Worm (Caenorhabditis elegans) whole organism, L4 larva: ENCODE results near the gene flp-15.
A peak's percentile ranks its signal among the peaks of the same experiment; 100 is the strongest.

Experiments used
- T20F7.1 ChIP-seq: fragments of 200-800 bp; sonication (Bioruptor generic); optimal IDR thresholded peaks from 2 replicates; lab custom pipeline; 2018; ENCODE audit warnings: mild to moderate bottlenecking, missing genetic modification characterization, missing compliant biosample characterization
- T26A8.4 ChIP-seq: fragments of 200-800 bp; sonication (Bioruptor generic); IDR thresholded peaks from 2 replicates; pipeline ENCODE4 v1.3.6; 2022; ENCODE audit warnings: missing genetic modification characterization, missing compliant biosample characterization
- ZK337.2 ChIP-seq: fragments of 200-800 bp; sonication (Bioruptor generic); IDR thresholded peaks from 2 replicates; pipeline ENCODE4 v1.3.6; 2022; ENCODE audit warnings: missing genetic modification reagents, missing genetic modification characterization, missing compliant biosample characterization
- arid-1 ChIP-seq: fragments of 200-800 bp; sonication (Bioruptor generic); conservative IDR thresholded peaks from 2 replicates; pipeline ENCODE4 v1.3.6; 2022; ENCODE audit warnings: missing genetic modification reagents, missing genetic modification characterization, missing compliant biosample characterization
- ceh-20 ChIP-seq: fragments of 200-800 bp; sonication (Bioruptor generic); IDR thresholded peaks from 2 replicates; pipeline ENCODE4 v1.3.6; 2022; ENCODE audit warnings: missing genetic modification reagents, missing genetic modification characterization, missing compliant biosample characterization
- ceh-28 ChIP-seq: fragments of 150-350 bp; optimal IDR thresholded peaks from 2 replicates; lab custom pipeline; 2014; ENCODE audit warnings: missing biosample characterization, missing genetic modification reagents, missing genetic modification characterization
- ces-1 ChIP-seq: fragments of 150-350 bp; sonication (generic microtip); optimal IDR thresholded peaks from 4 replicates; lab custom pipeline; 2014; ENCODE audit warnings: missing biosample characterization, missing genetic modification reagents, missing genetic modification characterization
- ctbp-1 ChIP-seq: fragments of 200-800 bp; sonication (Bioruptor generic); IDR thresholded peaks from 2 replicates; pipeline ENCODE4 v1.3.6; 2022; ENCODE audit warnings: missing genetic modification reagents, missing genetic modification characterization, missing compliant biosample characterization
- daf-16 ChIP-seq, 3 experiments: sonication (generic microtip); optimal IDR thresholded peaks; 2 replicates each; lab custom pipeline; 2016 to 2017; ENCODE audit warnings: missing genetic modification characterization in 3 of 3, missing genetic modification reagents in 3 of 3, mild to moderate bottlenecking in 2 of 3, missing compliant biosample characterization in 2 of 3, missing biosample characterization in 1 of 3, moderate library complexity in 1 of 3
- dmd-6 ChIP-seq: fragments of 200-800 bp; sonication (Bioruptor generic); IDR thresholded peaks from 2 replicates; pipeline ENCODE4 v1.3.6; 2022; ENCODE audit warnings: missing genetic modification reagents, missing genetic modification characterization, missing compliant biosample characterization
- duxl-1 ChIP-seq: sonication (generic microtip); optimal IDR thresholded peaks from 2 replicates; lab custom pipeline; 2016; ENCODE audit warnings: mild to moderate bottlenecking, missing genetic modification characterization, moderate library complexity, missing compliant biosample characterization; ENCODE audit not compliant: poor library complexity
- egl-27 ChIP-seq: sonication (generic microtip); optimal IDR thresholded peaks from 3 replicates; lab custom pipeline; 2017; ENCODE audit warnings: missing biosample characterization, missing genetic modification reagents, missing genetic modification characterization
- fkh-10 ChIP-seq: fragments of 150-350 bp; optimal IDR thresholded peaks from 2 replicates; lab custom pipeline; 2014; ENCODE audit warnings: missing biosample characterization, missing genetic modification reagents, missing genetic modification characterization
- gei-8 ChIP-seq: fragments of 200-800 bp; sonication (Bioruptor generic); optimal IDR thresholded peaks from 2 replicates; lab custom pipeline; 2018; ENCODE audit warnings: mild to moderate bottlenecking, missing genetic modification characterization, missing compliant biosample characterization
- hlh-30 ChIP-seq: sonication (generic microtip); optimal IDR thresholded peaks from 2 replicates; lab custom pipeline; 2017; ENCODE audit warnings: antibody characterized with exemption, mild to moderate bottlenecking, missing genetic modification characterization, missing compliant biosample characterization; ENCODE audit not compliant: insufficient read depth
- lin-13 ChIP-seq: fragments of 150-350 bp; optimal IDR thresholded peaks from 2 replicates; lab custom pipeline; 2014; ENCODE audit warnings: missing biosample characterization, missing genetic modification reagents, missing genetic modification characterization
- lsy-2 ChIP-seq, 2 experiments: fragments of 150-350 bp in 1 of 2; sonication (generic microtip) in 1 of 2; optimal IDR thresholded peaks; 2 replicates each; lab custom pipeline; 2014 to 2017; ENCODE audit warnings: missing biosample characterization in 2 of 2, missing genetic modification characterization in 2 of 2
- mdl-1 ChIP-seq, 2 experiments: fragments of 150-350 bp in 1 of 2; sonication (generic microtip) in 1 of 2; optimal IDR thresholded peaks; 2 replicates each; lab custom pipeline; 2014 to 2017; ENCODE audit warnings: missing biosample characterization in 2 of 2, missing genetic modification characterization in 2 of 2
- mep-1 ChIP-seq: fragments of 150-350 bp; sonication (generic microtip); optimal IDR thresholded peaks from 3 replicates; lab custom pipeline; 2014; ENCODE audit warnings: missing biosample characterization, missing genetic modification characterization
- nhr-25 ChIP-seq: sonication (generic microtip); optimal IDR thresholded peaks from 2 replicates; lab custom pipeline; 2017; ENCODE audit warnings: missing genetic modification characterization, mild to moderate bottlenecking, missing compliant biosample characterization, antibody characterized with exemption, moderate library complexity, borderline replicate concordance; ENCODE audit not compliant: insufficient read depth
- set-16 ChIP-seq: fragments of 200-800 bp; sonication (Bioruptor generic); IDR thresholded peaks from 2 replicates; pipeline ENCODE4 v1.3.6; 2022; ENCODE audit warnings: missing genetic modification reagents, missing genetic modification characterization, missing compliant biosample characterization
- snpc-4 ChIP-seq: fragments of 150-350 bp; optimal IDR thresholded peaks from 2 replicates; lab custom pipeline; 2014; ENCODE audit warnings: missing biosample characterization, missing genetic modification characterization
- unc-130 ChIP-seq: sonication (generic microtip); optimal IDR thresholded peaks from 2 replicates; lab custom pipeline; 2016; ENCODE audit warnings: missing genetic modification reagents, missing genetic modification characterization, missing compliant biosample characterization
- unc-39 ChIP-seq: sonication (generic microtip); optimal IDR thresholded peaks from 2 replicates; lab custom pipeline; 2017; ENCODE audit warnings: missing biosample characterization, missing genetic modification characterization
- unc-62 ChIP-seq, 3 experiments: fragments of 150-350 bp in 1 of 3; sonication (generic microtip); optimal IDR thresholded peaks in 2 of 3; peaks in 1 of 3; 1 replicate in 1 of 3; 2 replicates in 2 of 3; lab custom pipeline; 2014 to 2017; ENCODE audit warnings: missing biosample characterization in 3 of 3, missing genetic modification characterization in 3 of 3, missing genetic modification reagents in 3 of 3, missing genotype in 1 of 3
- zag-1 ChIP-seq: fragments of 150-350 bp; optimal IDR thresholded peaks from 2 replicates; lab custom pipeline; 2014; ENCODE audit warnings: missing biosample characterization, missing genetic modification characterization

Gene flp-15

ce11 chrIII:13640003-13640499 lies 27.6 kb downstream of the flp-15 start:
- TF ChIP-seq lin-13 (GFP tag; lab: Kevin White, UChicago): no peak
- no peak for TF ChIP-seq nhr-25 (tag; lab: Kevin White, UChicago)
- peak in 1 of 2 experiments; percentile 92 for TF ChIP-seq unc-62 (GFP tag; optimal IDR thresholded peaks at IDR 0.05 in 1 of 2; lab: Kevin White, UChicago)
- no peak for TF ChIP-seq unc-62 (tag; optimal IDR thresholded peaks at IDR 0.05; lab: Kevin White, UChicago)
- no peak for TF ChIP-seq ZK337.2 (GFP tag; lab: Robert Waterston, UW)
- TF ChIP-seq set-16 (GFP tag; lab: Robert Waterston, UW): peak; percentile 71
- TF ChIP-seq, all 104 proteins: peak for 2

- TF ChIP-seq gei-8 (no peak), unc-39 (tag; lab: Kevin White, UChicago) (no peak), lsy-2 (tag; optimal IDR thresholded peaks at IDR 0.05; lab: Kevin White, UChicago) (peak in 1 of 2 experiments; percentile 7), ceh-28 (tag; lab: Kevin White, UChicago) (no peak), ces-1 (GFP tag; lab: Kevin White, UChicago) (peak; percentile 64), hlh-30 (tag; lab: Kevin White, UChicago) (peak; percentile 33), fkh-10 (GFP tag; lab: Kevin White, UChicago) (peak; percentile 57), mdl-1 (tag; optimal IDR thresholded peaks at IDR 0.05; lab: Kevin White, UChicago) (peak in 1 of 2 experiments; percentile 40)
Measured at ce11 chrIII:13637681-13638080, 30.0 kb downstream of the flp-15 start.

ce11 chrIII:13635730-13636360 lies 31.8 kb downstream of the flp-15 start:
- TF ChIP-seq unc-130 (GFP tag; lab: Kevin White, UChicago) (no peak), dmd-6 (0 out of 2 replicates have a peak, but pooled peaks have one; percentile 5), duxl-1 (tag; lab: Kevin White, UChicago) (no peak), daf-16 (GFP tag; optimal IDR thresholded peaks at IDR 0.05; lab: Kevin White, UChicago) (peak in 1 of 2 experiments; percentile 72), daf-16 (tag; optimal IDR thresholded peaks at IDR 0.05; lab: Kevin White, UChicago) (no peak), fkh-10 (GFP tag; lab: Kevin White, UChicago) (peak; percentile 35), T26A8.4 (GFP tag; lab: Robert Waterston, UW) (no peak), zag-1 (tag; lab: Kevin White, UChicago) (no peak), ceh-20 (0 out of 2 replicates have a peak, but pooled peaks have one; percentile 13), arid-1 (GFP tag; lab: Robert Waterston, UW) (no peak), nhr-25 (tag; lab: Kevin White, UChicago) (no peak), lin-13 (GFP tag; lab: Kevin White, UChicago) (no peak), set-16 (GFP tag; lab: Robert Waterston, UW) (0 out of 2 replicates have a peak, but pooled peaks have one; percentile 8), mep-1 (tag; lab: Kevin White, UChicago) (peak; percentile 38), hlh-30 (tag; lab: Kevin White, UChicago) (no peak), unc-62 (GFP tag; optimal IDR thresholded peaks at IDR 0.05 in 1 of 2; lab: Kevin White, UChicago) (peak in 1 of 2 experiments; percentile 53), unc-62 (tag; optimal IDR thresholded peaks at IDR 0.05; lab: Kevin White, UChicago) (no peak), lsy-2 (tag; optimal IDR thresholded peaks at IDR 0.05; lab: Kevin White, UChicago) (peak in 1 of 2 experiments; percentile 16), ctbp-1 (GFP tag; lab: Robert Waterston, UW) (0 out of 2 replicates have a peak, but pooled peaks have one; percentile 22), mdl-1 (tag; optimal IDR thresholded peaks at IDR 0.05; lab: Kevin White, UChicago) (no peak), T20F7.1 (GFP tag; lab: Kevin White, UChicago) (no peak)

ce11 chrIII:13635235-13635634 lies 32.4 kb downstream of the flp-15 start:
- TF ChIP-seq snpc-4 (peak; percentile 1), daf-16 (GFP tag; optimal IDR thresholded peaks at IDR 0.05; lab: Kevin White, UChicago) (peak in 1 of 2 experiments; percentile 81), daf-16 (tag; optimal IDR thresholded peaks at IDR 0.05; lab: Kevin White, UChicago) (no peak), egl-27 (no peak), mdl-1 (tag; optimal IDR thresholded peaks at IDR 0.05; lab: Kevin White, UChicago) (peak in 1 of 2 experiments; percentile 28)

ce11 chrIII:13633826-13634225 lies 33.8 kb downstream of the flp-15 start:
- no peak for TF ChIP-seq unc-39 (tag; lab: Kevin White, UChicago)
- TF ChIP-seq fkh-10 (GFP tag; lab: Kevin White, UChicago): peak; percentile 41
- 0 out of 2 replicates have a peak, but pooled peaks have one; percentile 42 for TF ChIP-seq ctbp-1 (GFP tag; lab: Robert Waterston, UW)
